ENCODE assay signal across 2 fruit fly cellular contexts in genomic region chr2L:18522258-18522657, dm6.
TF ChIP-seq lines count a peak whose summit lies in the region.

No protein-coding gene starts in this region.

- TF ChIP-seq CTCF in whole organism, embryonic (GFP tag; optimal IDR thresholded peaks at IDR 0.05; lab: Kevin White, UChicago): no peak

TF ChIP-seq in whole organism, embryonic, 481 proteins besides CTCF, POLR2A, EP300 and RAD21:
- 0 out of 3 replicates have a peak, but pooled peaks have one; percentile 3 for TF ChIP-seq CG11456 (GFP tag; IDR thresholded peaks at IDR 0.05; lab: Robert Waterston, UW)
- peak; percentile 64 for TF ChIP-seq Blimp-1 (GFP tag; optimal IDR thresholded peaks at IDR 0.05; lab: Kevin White, UChicago)
- no peak for TF ChIP-seq row (GFP tag; IDR thresholded peaks at IDR 0.05; lab: Robert Waterston, UW)

TF ChIP-seq in whole organism, prepupa, 60 proteins besides CTCF, POLR2A, EP300 and RAD21:
- TF ChIP-seq CG6163 (GFP tag; IDR thresholded peaks at IDR 0.05; lab: Robert Waterston, UW) (no peak), Blimp-1 (GFP tag; optimal IDR thresholded peaks at IDR 0.05; lab: Kevin White, UChicago) (peak; percentile 69), Sox15 (GFP tag; optimal IDR thresholded peaks at IDR 0.05; lab: Kevin White, UChicago) (no peak), Sox102F (GFP tag; optimal IDR thresholded peaks at IDR 0.05; lab: Kevin White, UChicago) (no peak), CG6854 (GFP tag; optimal IDR thresholded peaks at IDR 0.05; lab: Kevin White, UChicago) (no peak), pdm3 (GFP tag; optimal IDR thresholded peaks at IDR 0.05; lab: Kevin White, UChicago) (no peak), CG16779 (tag; optimal IDR thresholded peaks at IDR 0.05; lab: Kevin White, UChicago) (no peak), CG3919 (GFP tag; optimal IDR thresholded peaks at IDR 0.05; lab: Kevin White, UChicago) (no peak), cyc (GFP tag; optimal IDR thresholded peaks at IDR 0.05; lab: Kevin White, UChicago) (no peak), CG10669 (GFP tag; optimal IDR thresholded peaks at IDR 0.05; lab: Kevin White, UChicago) (no peak), CG6792 (GFP tag; optimal IDR thresholded peaks at IDR 0.05; lab: Kevin White, UChicago) (no peak), eg (GFP tag; IDR thresholded peaks at IDR 0.05; lab: Robert Waterston, UW) (0 out of 3 replicates have a peak, but pooled peaks have one; percentile 18), CG6276 (GFP tag; optimal IDR thresholded peaks at IDR 0.05; lab: Kevin White, UChicago) (no peak)

Comparison
In these comparisons a context has a peak if more than half of its experiments do, and no peak if none do; other contexts are left out.
1. Of the 7 proteins assayed by ChIP-seq in both whole organism, embryonic and whole organism, prepupa: peak only in whole organism, embryonic: none; only in whole organism, prepupa: none; in both: Blimp-1; in neither: 6.